Worm (Caenorhabditis elegans) whole organism, L3 larva: ENCODE data around the gene mxl-2.

Source experiments
- egl-27 ChIP-seq: sonication (generic microtip); optimal IDR thresholded peaks from 4 replicates; lab custom pipeline; 2017; ENCODE audit warnings: missing biosample characterization, missing genetic modification reagents, missing genetic modification characterization
- fkh-10 ChIP-seq: sonication (generic microtip); optimal IDR thresholded peaks from 2 replicates; lab custom pipeline; 2017; ENCODE audit warnings: missing biosample characterization, missing genetic modification reagents, missing genetic modification characterization

DNA sequence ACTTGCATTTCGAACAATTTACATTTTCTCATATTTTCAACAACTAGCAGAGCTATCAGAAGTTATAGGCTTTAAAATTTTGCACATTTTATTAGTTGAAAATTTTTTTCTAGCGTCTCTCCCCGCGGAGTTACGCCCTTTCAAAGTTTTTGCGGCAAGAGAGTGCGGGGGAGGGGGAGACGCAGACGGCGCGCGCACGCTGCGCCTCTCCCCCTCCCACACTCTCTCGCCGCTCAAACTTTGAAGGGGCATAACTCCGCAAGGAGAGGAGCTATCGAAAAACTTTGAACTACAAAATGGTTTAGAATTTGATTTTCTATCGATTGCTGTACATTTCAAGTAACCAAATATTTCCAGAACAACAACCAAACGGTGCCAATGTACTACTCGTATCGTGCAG, 39.1 kb upstream of the mxl-2 start:
- no peak for TF ChIP-seq egl-27 (tag; lab: Kevin White, UChicago)
- no peak for TF ChIP-seq fkh-10 (GFP tag; lab: Kevin White, UChicago)
